Worm (Caenorhabditis elegans): ENCODE results near the gene pid-1.

ce11 chrII:7678512-7678911, 11.8 kb downstream of the pid-1 start:
- no peak for TF ChIP-seq ztf-6 (GFP tag; IDR thresholded peaks at IDR 0.05)
- TF ChIP-seq unc-62 (GFP tag; optimal IDR thresholded peaks at IDR 0.05) = no peak
- no peak for TF ChIP-seq ets-4 (GFP tag; optimal IDR thresholded peaks at IDR 0.05)
- no peak for TF ChIP-seq ama-1 (optimal IDR thresholded peaks at IDR 0.05)
- no peak for TF ChIP-seq ama-1 (GFP tag; optimal IDR thresholded peaks at IDR 0.05)
- TF ChIP-seq snpc-4 (GFP tag; optimal IDR thresholded peaks at IDR 0.05) = no peak
- no peak for TF ChIP-seq snpc-4 (tag; optimal IDR thresholded peaks at IDR 0.05)
- TF ChIP-seq aptf-2 (GFP tag; conservative IDR thresholded peaks at IDR 0.05) = no peak
- no peak for TF ChIP-seq rpc-1 (optimal IDR thresholded peaks at IDR 0.05)
- TF ChIP-seq rpc-1 (tag; optimal IDR thresholded peaks at IDR 0.05) = no peak
- no peak for TF ChIP-seq F55B11.4 (tag; optimal IDR thresholded peaks at IDR 0.05; ENCODE audit: borderline replicate concordance, insufficient read depth)
- no peak for TF ChIP-seq ztf-28 (GFP tag; IDR thresholded peaks at IDR 0.05)
- no peak for TF ChIP-seq ceh-91 (GFP tag; IDR thresholded peaks at IDR 0.05)
- TF ChIP-seq dpl-1 (GFP tag; optimal IDR thresholded peaks at IDR 0.05) = no peak
- no peak for TF ChIP-seq bed-2 (GFP tag; IDR thresholded peaks at IDR 0.05)
- TF ChIP-seq cebp-2 (GFP tag; IDR thresholded peaks at IDR 0.05) = no peak
- no peak for TF ChIP-seq madf-10 (tag; optimal IDR thresholded peaks at IDR 0.05)

All from whole organism, young adult.